1 fruit fly cellular context compared by ENCODE assay signal in genomic region chrX:8667709-8668108, dm6.
TF ChIP-seq lines count a peak whose summit lies in the region.

No protein-coding gene starts in this region.

TF ChIP-seq in whole organism, prepupa, 60 proteins besides CTCF, POLR2A, EP300 and RAD21 (continued from another document):
- TF ChIP-seq Hr38 (GFP tag; optimal IDR thresholded peaks at IDR 0.05; lab: Kevin White, UChicago) (no peak), Hr39 (GFP tag; optimal IDR thresholded peaks at IDR 0.05; lab: Kevin White, UChicago) (peak; percentile 72), acj6 (GFP tag; optimal IDR thresholded peaks at IDR 0.05; lab: Kevin White, UChicago) (peak; percentile 25), Ets21C (GFP tag; optimal IDR thresholded peaks at IDR 0.05; lab: Kevin White, UChicago) (peak; percentile 42), Eip75B (GFP tag; optimal IDR thresholded peaks at IDR 0.05; lab: Kevin White, UChicago) (peak; percentile 3), eg (GFP tag; IDR thresholded peaks at IDR 0.05; lab: Robert Waterston, UW) (no peak), CG8319 (GFP tag; optimal IDR thresholded peaks at IDR 0.05; lab: Kevin White, UChicago) (no peak), ss (GFP tag; optimal IDR thresholded peaks at IDR 0.05; lab: Kevin White, UChicago) (no peak), CG6854 (GFP tag; optimal IDR thresholded peaks at IDR 0.05; lab: Kevin White, UChicago) (no peak), CG10669 (GFP tag; optimal IDR thresholded peaks at IDR 0.05; lab: Kevin White, UChicago) (no peak), Smox (GFP tag; optimal IDR thresholded peaks at IDR 0.05; lab: Kevin White, UChicago) (peak; percentile 56), vri (GFP tag; optimal IDR thresholded peaks at IDR 0.05; lab: Kevin White, UChicago) (peak; percentile 42), CG4318 (GFP tag; optimal IDR thresholded peaks at IDR 0.05; lab: Kevin White, UChicago) (no peak), fd59A (GFP tag; optimal IDR thresholded peaks at IDR 0.05; lab: Kevin White, UChicago) (no peak), Sox14 (GFP tag; optimal IDR thresholded peaks at IDR 0.05; lab: Kevin White, UChicago) (peak; percentile 34), OdsH (GFP tag; optimal IDR thresholded peaks at IDR 0.05; lab: Kevin White, UChicago) (no peak), Sox102F (GFP tag; optimal IDR thresholded peaks at IDR 0.05; lab: Kevin White, UChicago) (peak; percentile 69)
